Worm (Caenorhabditis elegans): ENCODE measurements around the gene F29C4.4.

Gene F29C4.4

ce11 chrIV:125881-126781 is 14.7 kb downstream of the F29C4.4 start, which contains the start of the genes grld-1 and cox-6C:
TSS of gene grld-1 (minus strand) at chrIV:125931.
TSS of gene cox-6C (plus strand) at chrIV:126731.
- TF ChIP-seq cnd-1 (tag; optimal IDR thresholded peaks at IDR 0.05) = no peak
- peak; percentile 94 for TF ChIP-seq lsy-2 (tag; optimal IDR thresholded peaks at IDR 0.05)
- no peak for TF ChIP-seq zip-8 (tag; optimal IDR thresholded peaks at IDR 0.05)
- TF ChIP-seq tbx-8 (GFP tag; optimal IDR thresholded peaks at IDR 0.05) = no peak
- TF ChIP-seq elt-3 (tag; optimal IDR thresholded peaks at IDR 0.05) = no peak
- TF ChIP-seq drap-1 (GFP tag; optimal IDR thresholded peaks at IDR 0.05) = peak; percentile 34
- TF ChIP-seq nhr-237 (tag; optimal IDR thresholded peaks at IDR 0.05) = peak; percentile 18
- peak; percentile 25 for TF ChIP-seq ceh-83 (GFP tag; optimal IDR thresholded peaks at IDR 0.05)
- peak; percentile 84 for TF ChIP-seq mep-1 (tag; optimal IDR thresholded peaks at IDR 0.05)
- TF ChIP-seq unc-120 (tag; optimal IDR thresholded peaks at IDR 0.05; ENCODE audit: poor library complexity, severe bottlenecking) = peak; percentile 81
- TF ChIP-seq nhr-28 (tag; optimal IDR thresholded peaks at IDR 0.05) = no peak
- TF ChIP-seq unc-39 (tag; optimal IDR thresholded peaks at IDR 0.05) = no peak
- TF ChIP-seq nhr-76 (tag; optimal IDR thresholded peaks at IDR 0.05) = no peak
- peak; percentile 49 for TF ChIP-seq ces-1 (GFP tag; optimal IDR thresholded peaks at IDR 0.05)
- TF ChIP-seq elt-1 (tag; optimal IDR thresholded peaks at IDR 0.05; ENCODE audit: borderline replicate concordance, insufficient read depth) = no peak
- no peak for TF ChIP-seq sptf-1 (tag; optimal IDR thresholded peaks at IDR 0.05)
- no peak for TF ChIP-seq flh-1 (GFP tag; optimal IDR thresholded peaks at IDR 0.05)
- no peak for TF ChIP-seq blmp-1 (tag; optimal IDR thresholded peaks at IDR 0.05)
- no peak for TF ChIP-seq ztf-11 (tag; optimal IDR thresholded peaks at IDR 0.05)
- peak; percentile 19 for TF ChIP-seq ceh-39 (tag; optimal IDR thresholded peaks at IDR 0.05)
- no peak for TF ChIP-seq pha-4 (tag; optimal IDR thresholded peaks at IDR 0.05)
- TF ChIP-seq nhr-2 (tag; optimal IDR thresholded peaks at IDR 0.05) = no peak
- TF ChIP-seq ham-2 (GFP tag; optimal IDR thresholded peaks at IDR 0.05) = no peak
- no peak for TF ChIP-seq hlh-1 (tag; optimal IDR thresholded peaks at IDR 0.05)
- TF ChIP-seq snpc-4 (tag; optimal IDR thresholded peaks at IDR 0.05) = no peak
- no peak for TF ChIP-seq mab-5 (tag; optimal IDR thresholded peaks at IDR 0.05)
- TF ChIP-seq unc-62 (GFP tag; optimal IDR thresholded peaks at IDR 0.05) = no peak
- TF ChIP-seq ceh-43 (GFP tag; optimal IDR thresholded peaks at IDR 0.05) = peak; percentile 8
- no peak for TF ChIP-seq sem-2 (GFP tag; optimal IDR thresholded peaks at IDR 0.05)
- TF ChIP-seq lin-32 (GFP tag; optimal IDR thresholded peaks at IDR 0.05) = no peak
- no peak for TF ChIP-seq mls-2 (tag; optimal IDR thresholded peaks at IDR 0.05)
- no peak for TF ChIP-seq bed-3 (GFP tag; optimal IDR thresholded peaks at IDR 0.05)
- TF ChIP-seq nhr-12 (tag; optimal IDR thresholded peaks at IDR 0.05) = no peak
- peak; percentile 66 for TF ChIP-seq lin-13 (tag; optimal IDR thresholded peaks at IDR 0.05)
- no peak for TF ChIP-seq M03D4.4 (tag; optimal IDR thresholded peaks at IDR 0.05)

ce11 chrIV:128525-128924 is 17.0 kb downstream of the F29C4.4 start:
- TF ChIP-seq ceh-43 (GFP tag; optimal IDR thresholded peaks at IDR 0.05) = peak; percentile 32
- TF ChIP-seq ceh-83 (GFP tag; optimal IDR thresholded peaks at IDR 0.05) = peak; percentile 51
- TF ChIP-seq M03D4.4 (tag; optimal IDR thresholded peaks at IDR 0.05) = peak; percentile 50
- TF ChIP-seq sptf-1 (tag; optimal IDR thresholded peaks at IDR 0.05) = peak; percentile 70
- peak; percentile 2 for TF ChIP-seq sem-2 (GFP tag; optimal IDR thresholded peaks at IDR 0.05)
- peak; percentile 60 for TF ChIP-seq mls-2 (tag; optimal IDR thresholded peaks at IDR 0.05)
- TF ChIP-seq pha-4 (tag; optimal IDR thresholded peaks at IDR 0.05) = no peak
- TF ChIP-seq drap-1 (GFP tag; optimal IDR thresholded peaks at IDR 0.05) = peak; percentile 28
- no peak for TF ChIP-seq lin-13 (tag; optimal IDR thresholded peaks at IDR 0.05)

ce11 chrIV:130150-130549 is 18.7 kb downstream of the F29C4.4 start:
- TF ChIP-seq mab-5 (tag; optimal IDR thresholded peaks at IDR 0.05) = no peak
- no peak for TF ChIP-seq ceh-43 (GFP tag; optimal IDR thresholded peaks at IDR 0.05)
- no peak for TF ChIP-seq bed-3 (GFP tag; optimal IDR thresholded peaks at IDR 0.05)
- no peak for TF ChIP-seq nhr-28 (tag; optimal IDR thresholded peaks at IDR 0.05)
- TF ChIP-seq unc-120 (tag; optimal IDR thresholded peaks at IDR 0.05; ENCODE audit: poor library complexity, severe bottlenecking) = no peak
- peak; percentile 54 for TF ChIP-seq lin-32 (GFP tag; optimal IDR thresholded peaks at IDR 0.05)
- TF ChIP-seq elt-3 (tag; optimal IDR thresholded peaks at IDR 0.05) = no peak
- TF ChIP-seq ceh-83 (GFP tag; optimal IDR thresholded peaks at IDR 0.05) = no peak
- TF ChIP-seq sem-2 (GFP tag; optimal IDR thresholded peaks at IDR 0.05) = no peak
- no peak for TF ChIP-seq blmp-1 (tag; optimal IDR thresholded peaks at IDR 0.05)
- TF ChIP-seq ceh-39 (tag; optimal IDR thresholded peaks at IDR 0.05) = no peak
- peak; percentile 38 for TF ChIP-seq cnd-1 (tag; optimal IDR thresholded peaks at IDR 0.05)

Data from whole organism, mixed stage, embryonic.